Worm (Caenorhabditis elegans) whole organism, mixed stage, embryonic: ENCODE data around the gene K02C4.2.

Source experiments
- ces-1 ChIP-seq: fragments of 150-350 bp; optimal IDR thresholded peaks from 2 replicates; lab custom pipeline; 2014; ENCODE audit warnings: missing biosample characterization, missing genetic modification reagents, missing genetic modification characterization
- elt-3 ChIP-seq: fragments of 150-350 bp; optimal IDR thresholded peaks from 2 replicates; lab custom pipeline; 2014; ENCODE audit warnings: missing biosample characterization, missing genetic modification characterization
- lin-13 ChIP-seq: fragments of 150-350 bp; optimal IDR thresholded peaks from 2 replicates; lab custom pipeline; 2014; ENCODE audit warnings: missing biosample characterization, missing genetic modification characterization
- mls-2 ChIP-seq: sonication (generic microtip); optimal IDR thresholded peaks from 2 replicates; lab custom pipeline; 2016; ENCODE audit warnings: mild to moderate bottlenecking, missing genetic modification characterization, moderate library complexity, missing compliant biosample characterization
- nhr-12 ChIP-seq: fragments of 150-350 bp; optimal IDR thresholded peaks from 2 replicates; lab custom pipeline; 2014; ENCODE audit warnings: missing biosample characterization, missing genetic modification characterization
- nhr-237 ChIP-seq: fragments of 150-350 bp; optimal IDR thresholded peaks from 2 replicates; lab custom pipeline; 2014; ENCODE audit warnings: missing biosample characterization, missing genetic modification characterization
- nhr-28 ChIP-seq: fragments of 150-350 bp; optimal IDR thresholded peaks from 2 replicates; lab custom pipeline; 2014; ENCODE audit warnings: missing biosample characterization, missing genetic modification characterization
- sem-2 ChIP-seq: fragments of 200-800 bp; sonication (Bioruptor generic); optimal IDR thresholded peaks from 2 replicates; lab custom pipeline; 2018; ENCODE audit warnings: mild to moderate bottlenecking, missing genetic modification characterization, missing compliant biosample characterization
- snpc-4 ChIP-seq: fragments of 150-350 bp; optimal IDR thresholded peaks from 2 replicates; lab custom pipeline; 2014; ENCODE audit warnings: missing biosample characterization, missing genetic modification characterization
- sptf-1 ChIP-seq: sonication (generic microtip); optimal IDR thresholded peaks from 2 replicates; lab custom pipeline; 2017; ENCODE audit warnings: mild to moderate bottlenecking, missing genetic modification characterization, moderate library complexity, missing compliant biosample characterization
- unc-120 ChIP-seq: sonication (generic microtip); optimal IDR thresholded peaks from 2 replicates; lab custom pipeline; 2017; ENCODE audit warnings: missing genetic modification characterization, missing compliant biosample characterization; ENCODE audit not compliant: poor library complexity, severe bottlenecking
- unc-62 ChIP-seq: fragments of 150-350 bp; optimal IDR thresholded peaks from 2 replicates; lab custom pipeline; 2014; ENCODE audit warnings: missing biosample characterization, missing genetic modification reagents, missing genetic modification characterization
- ztf-11 ChIP-seq: fragments of 150-350 bp; optimal IDR thresholded peaks from 2 replicates; lab custom pipeline; 2014; ENCODE audit warnings: missing biosample characterization, missing genetic modification characterization

DNA sequence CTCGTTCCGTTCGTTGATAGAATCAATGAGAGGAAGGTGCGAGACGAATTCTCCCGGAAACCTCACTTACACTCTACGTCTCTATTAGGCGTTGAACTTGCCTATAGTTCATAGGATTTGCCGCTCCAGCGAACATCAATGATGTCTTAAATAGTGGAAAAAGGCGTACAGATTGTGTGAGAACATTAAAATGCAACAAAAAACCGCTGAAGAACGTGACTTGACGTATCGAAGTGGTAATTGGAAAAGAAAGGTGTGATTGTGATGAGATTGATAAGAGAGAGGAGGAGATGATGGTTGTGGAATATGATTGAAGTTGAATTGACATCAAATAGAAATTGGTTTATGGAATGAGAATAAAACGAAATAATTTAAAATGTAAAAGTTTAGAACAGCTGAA, 41.6 kb upstream of the K02C4.2 start:
- TF ChIP-seq sem-2 (GFP tag; lab: Kevin White, UChicago) (no peak), unc-120 (no peak), nhr-12 (no peak), elt-3 (no peak), unc-62 (GFP tag; lab: Kevin White, UChicago) (no peak), ztf-11 (tag; lab: Kevin White, UChicago) (no peak), mls-2 (tag; lab: Kevin White, UChicago) (no peak), lin-13 (tag; lab: Kevin White, UChicago) (no peak), sptf-1 (tag; lab: Kevin White, UChicago) (no peak), nhr-237 (no peak), ces-1 (no peak), nhr-28 (no peak), snpc-4 (no peak)
